Worm (Caenorhabditis elegans) whole organism, L1 larva: ENCODE data around the gene Y38A10A.7.

Experiments used
- ceh-82 ChIP-seq, 3 experiments: fragments of 150-350 bp in 1 of 3; sonication (generic microtip) in 2 of 3; optimal IDR thresholded peaks; 2 replicates each; lab custom pipeline; 2014 to 2017; ENCODE audit warnings: missing biosample characterization in 3 of 3, missing genetic modification characterization in 3 of 3
- efl-3 ChIP-seq: fragments of 200-800 bp; sonication (Bioruptor generic); optimal IDR thresholded peaks from 2 replicates; lab custom pipeline; 2018; ENCODE audit warnings: mild to moderate bottlenecking, missing genetic modification characterization, missing compliant biosample characterization
- jun-1 ChIP-seq: fragments of 150-350 bp; optimal IDR thresholded peaks from 2 replicates; lab custom pipeline; 2014; ENCODE audit warnings: missing biosample characterization, missing genetic modification reagents, missing genetic modification characterization

- TF ChIP-seq efl-3 (GFP tag; lab: Kevin White, UChicago) (no peak), ceh-82 (tag; optimal IDR thresholded peaks at IDR 0.05; lab: Kevin White, UChicago) (no peak), jun-1 (no peak)
These were observed 35.1 kb downstream of the Y38A10A.7 start, which contains the start of gene exp-2 for ce11 chrV:6131100-6131499.
